Worm (Caenorhabditis elegans) whole organism, L2 larva: Measurements from ENCODE around the gene C53B4.2.

ENCODE experiments used
- nhr-25 ChIP-seq: fragments of 150-350 bp; sonication (generic microtip); optimal IDR thresholded peaks from 3 replicates; lab custom pipeline; 2014; ENCODE audit warnings: missing biosample characterization, missing genetic modification characterization
- unc-55 ChIP-seq: fragments of 150-350 bp; sonication (generic microtip); optimal IDR thresholded peaks from 3 replicates; lab custom pipeline; 2014; ENCODE audit warnings: missing biosample characterization, missing genetic modification reagents, missing genetic modification characterization

DNA sequence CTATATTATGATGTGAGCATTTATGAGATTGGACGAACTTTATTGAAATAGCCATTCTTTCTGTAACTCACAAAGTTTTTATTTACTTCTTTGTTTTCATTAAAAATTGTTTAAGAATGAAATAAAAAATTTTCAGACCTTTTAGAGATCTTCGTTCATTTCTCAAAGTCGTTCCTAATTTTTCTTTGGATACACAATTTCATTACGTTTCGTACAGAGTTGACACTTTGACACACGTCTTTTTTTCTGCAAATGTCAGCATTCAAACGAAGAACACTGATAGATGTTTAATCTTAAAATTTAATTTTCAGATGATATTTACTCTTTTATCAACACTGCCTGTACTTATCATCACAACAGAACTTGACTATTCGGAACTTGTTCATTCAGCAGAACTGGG is 50.5 kb downstream of the C53B4.2 start, which contains the start of gene acc-2:
- no peak for TF ChIP-seq nhr-25 (tag; lab: Kevin White, UChicago)
- no peak for TF ChIP-seq unc-55 (GFP tag; lab: Kevin White, UChicago)
